Worm (Caenorhabditis elegans) whole organism, L3 larva: ENCODE results near the gene ZC317.6.

Source experiments
- R02D3.7 ChIP-seq: fragments of 150-350 bp; optimal IDR thresholded peaks from 2 replicates; lab custom pipeline; 2014; ENCODE audit warnings: missing biosample characterization, missing genetic modification characterization
- ZK546.5 ChIP-seq: sonication (generic microtip); optimal IDR thresholded peaks from 2 replicates; lab custom pipeline; 2017; ENCODE audit warnings: missing biosample characterization, missing genetic modification characterization
- aly-2 ChIP-seq: fragments of 150-350 bp; optimal IDR thresholded peaks from 2 replicates; lab custom pipeline; 2014; ENCODE audit warnings: missing biosample characterization, missing genetic modification characterization
- ama-1 ChIP-seq: fragments of 150-350 bp; optimal IDR thresholded peaks from 2 replicates; lab custom pipeline; 2018
- ceh-16 ChIP-seq: sonication (generic microtip); optimal IDR thresholded peaks from 2 replicates; lab custom pipeline; 2017; ENCODE audit warnings: missing biosample characterization, missing genetic modification characterization
- ceh-82 ChIP-seq: fragments of 150-350 bp; optimal IDR thresholded peaks from 2 replicates; lab custom pipeline; 2014; ENCODE audit warnings: missing biosample characterization, missing genetic modification characterization
- ceh-9 ChIP-seq: sonication (generic microtip); optimal IDR thresholded peaks from 2 replicates; lab custom pipeline; 2018; ENCODE audit warnings: missing biosample characterization, missing genetic modification characterization
- daf-12 ChIP-seq: fragments of 150-350 bp; optimal IDR thresholded peaks from 2 replicates; lab custom pipeline; 2014; ENCODE audit warnings: missing biosample characterization, missing genetic modification reagents, missing genetic modification characterization
- egl-27 ChIP-seq: sonication (generic microtip); optimal IDR thresholded peaks from 4 replicates; lab custom pipeline; 2017; ENCODE audit warnings: missing biosample characterization, missing genetic modification reagents, missing genetic modification characterization
- egl-5 ChIP-seq: fragments of 150-350 bp; optimal IDR thresholded peaks from 2 replicates; lab custom pipeline; 2017; ENCODE audit warnings: missing biosample characterization, missing genetic modification reagents, missing genetic modification characterization, inconsistent platforms
- elt-2 ChIP-seq: sonication (generic microtip); optimal IDR thresholded peaks from 2 replicates; lab custom pipeline; 2016; ENCODE audit warnings: missing genetic modification reagents, mild to moderate bottlenecking, missing genetic modification characterization, missing compliant biosample characterization
- fkh-2 ChIP-seq: fragments of 150-350 bp; optimal IDR thresholded peaks from 2 replicates; lab custom pipeline; 2014; ENCODE audit warnings: missing biosample characterization, missing genetic modification reagents, missing genetic modification characterization
- fos-1 ChIP-seq: fragments of 150-350 bp; optimal IDR thresholded peaks from 2 replicates; lab custom pipeline; 2014; ENCODE audit warnings: missing biosample characterization, missing genetic modification characterization
- hmg-11 ChIP-seq: sonication (generic microtip); optimal IDR thresholded peaks from 2 replicates; lab custom pipeline; 2016; ENCODE audit warnings: missing genetic modification characterization, missing compliant biosample characterization
- jun-1 ChIP-seq: fragments of 150-350 bp; optimal IDR thresholded peaks from 2 replicates; lab custom pipeline; 2014; ENCODE audit warnings: missing biosample characterization, missing genetic modification reagents, missing genetic modification characterization
- lin-15B ChIP-seq: fragments of 150-350 bp; optimal IDR thresholded peaks from 2 replicates; lab custom pipeline; 2014; ENCODE audit warnings: missing biosample characterization, missing genetic modification characterization
- lin-39 ChIP-seq: fragments of 150-350 bp; optimal IDR thresholded peaks from 2 replicates; lab custom pipeline; 2018; ENCODE audit warnings: missing biosample characterization, missing genetic modification reagents, missing genetic modification characterization
- mdl-1 ChIP-seq: fragments of 150-350 bp; optimal IDR thresholded peaks from 2 replicates; lab custom pipeline; 2014; ENCODE audit warnings: missing biosample characterization, missing genetic modification characterization
- mml-1 ChIP-seq: fragments of 150-350 bp; sonication (generic microtip); optimal IDR thresholded peaks from 3 replicates; lab custom pipeline; 2014; ENCODE audit warnings: missing biosample characterization, missing genetic modification characterization
- nfya-1 ChIP-seq: sonication (generic microtip); optimal IDR thresholded peaks from 2 replicates; lab custom pipeline; 2017; ENCODE audit warnings: missing genetic modification characterization, mild to moderate bottlenecking, missing compliant biosample characterization, antibody characterized with exemption, moderate library complexity; ENCODE audit not compliant: insufficient read depth
- nhr-12 ChIP-seq: fragments of 150-350 bp; optimal IDR thresholded peaks from 2 replicates; lab custom pipeline; 2014; ENCODE audit warnings: missing biosample characterization, missing genetic modification characterization
- nhr-23 ChIP-seq: fragments of 150-350 bp; optimal IDR thresholded peaks from 2 replicates; lab custom pipeline; 2014; ENCODE audit warnings: missing biosample characterization, missing genetic modification reagents, missing genetic modification characterization
- nhr-237 ChIP-seq: fragments of 150-350 bp; optimal IDR thresholded peaks from 2 replicates; lab custom pipeline; 2014; ENCODE audit warnings: missing biosample characterization, missing genetic modification characterization
- nhr-25 ChIP-seq: sonication (generic microtip); optimal IDR thresholded peaks from 2 replicates; lab custom pipeline; 2017; ENCODE audit warnings: missing biosample characterization, missing genetic modification characterization
- nhr-43 ChIP-seq: sonication (generic microtip); optimal IDR thresholded peaks from 2 replicates; lab custom pipeline; 2016; ENCODE audit warnings: mild to moderate bottlenecking, missing genetic modification characterization, missing compliant biosample characterization; ENCODE audit not compliant: poor library complexity, severe bottlenecking
- nhr-67 ChIP-seq: fragments of 150-350 bp; optimal IDR thresholded peaks from 2 replicates; lab custom pipeline; 2014; ENCODE audit warnings: missing biosample characterization, missing genetic modification characterization
- nhr-77 ChIP-seq: fragments of 150-350 bp; optimal IDR thresholded peaks from 2 replicates; lab custom pipeline; 2014; ENCODE audit warnings: missing biosample characterization, missing genetic modification characterization
- pha-4 ChIP-seq: fragments of 150-350 bp; optimal IDR thresholded peaks from 2 replicates; lab custom pipeline; 2014; ENCODE audit warnings: missing biosample characterization, missing genetic modification reagents, missing genetic modification characterization
- skn-1 ChIP-seq: fragments of 150-350 bp; optimal IDR thresholded peaks from 2 replicates; lab custom pipeline; 2014; ENCODE audit warnings: missing biosample characterization, missing genetic modification characterization
- snpc-4 ChIP-seq: fragments of 150-350 bp; optimal IDR thresholded peaks from 2 replicates; lab custom pipeline; 2014; ENCODE audit warnings: missing biosample characterization, missing genetic modification characterization
- unc-39 ChIP-seq: sonication (generic microtip); optimal IDR thresholded peaks from 4 replicates; lab custom pipeline; 2017; ENCODE audit warnings: missing biosample characterization, missing genetic modification characterization
- unc-62 ChIP-seq: fragments of 150-350 bp; sonication (generic microtip); optimal IDR thresholded peaks from 4 replicates; lab custom pipeline; 2014; ENCODE audit warnings: missing biosample characterization, missing genetic modification reagents, missing genetic modification characterization
- ztf-11 ChIP-seq: fragments of 150-350 bp; optimal IDR thresholded peaks from 2 replicates; lab custom pipeline; 2014; ENCODE audit warnings: missing biosample characterization, missing genetic modification characterization
- ztf-4 ChIP-seq: fragments of 150-350 bp; optimal IDR thresholded peaks from 2 replicates; lab custom pipeline; 2014; ENCODE audit warnings: missing biosample characterization, missing genetic modification characterization

The ZC317.6 gene

DNA sequence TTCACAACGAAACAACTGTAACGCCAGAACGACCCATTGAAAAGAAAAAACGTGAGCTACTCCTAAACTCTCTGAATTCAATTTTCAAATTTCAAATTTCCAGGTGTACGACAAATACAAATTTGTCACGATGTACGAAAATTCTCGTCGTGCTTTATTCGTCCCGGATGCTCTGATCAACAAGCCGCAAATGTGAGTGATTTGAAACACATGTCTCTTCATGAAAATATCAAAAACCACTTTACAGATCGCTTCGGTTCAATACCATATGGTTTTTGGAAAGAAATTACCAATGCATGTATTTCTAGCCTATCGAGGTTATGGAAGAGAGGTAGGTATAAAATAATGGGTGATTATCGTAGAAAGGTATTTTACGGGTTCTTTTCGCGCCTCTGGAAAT is 21.3 kb downstream of the ZC317.6 start:
- TF ChIP-seq lin-15B (tag; lab: Kevin White, UChicago) (no peak), R02D3.7 (tag; lab: Kevin White, UChicago) (no peak), skn-1 (no peak)

DNA sequence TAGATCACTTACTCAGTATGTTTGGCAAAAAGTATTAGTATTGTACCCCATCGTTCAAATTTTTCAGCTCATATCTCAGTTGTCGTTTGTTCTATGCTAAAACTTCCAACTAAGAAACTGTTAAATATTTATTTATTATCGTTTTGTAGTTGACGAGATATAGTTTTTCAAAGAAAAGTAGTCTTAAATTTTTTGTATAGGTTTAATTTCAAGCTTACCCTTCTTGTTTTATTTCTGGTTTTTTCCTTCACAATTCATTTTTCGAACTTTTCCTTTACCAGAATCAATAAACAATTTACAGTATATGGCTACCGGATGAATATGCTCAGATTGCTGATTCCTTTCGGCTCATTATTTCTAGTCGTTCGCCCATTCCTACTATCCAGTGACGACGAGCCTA is 22.6 kb downstream of the ZC317.6 start, which contains the start of gene F08F3.1:
Gene F08F3.1 (plus strand): TSS at position 301 of the 400 bp plus-strand sequence.
- TF ChIP-seq nhr-23 (tag; lab: Kevin White, UChicago): no peak
- no peak for TF ChIP-seq fkh-2
- TF ChIP-seq ceh-9 (tag; lab: Kevin White, UChicago): no peak
- TF ChIP-seq fos-1 (tag; lab: Kevin White, UChicago): no peak
- no peak for TF ChIP-seq pha-4
- no peak for TF ChIP-seq nhr-43 (tag; lab: Kevin White, UChicago)
- no peak for TF ChIP-seq lin-15B (tag; lab: Kevin White, UChicago)
- TF ChIP-seq mml-1 (tag; lab: Kevin White, UChicago): no peak
- no peak for TF ChIP-seq aly-2 (tag; lab: Kevin White, UChicago)
- TF ChIP-seq egl-27: no peak
- TF ChIP-seq ceh-16 (tag; lab: Kevin White, UChicago): no peak
- TF ChIP-seq ama-1 (lab: Kevin White, UChicago): no peak
- TF ChIP-seq unc-62 (GFP tag; lab: Kevin White, UChicago): no peak
- no peak for TF ChIP-seq R02D3.7 (tag; lab: Kevin White, UChicago)
- TF ChIP-seq ceh-82: no peak
- TF ChIP-seq lin-39 (tag; lab: Kevin White, UChicago): no peak

DNA sequence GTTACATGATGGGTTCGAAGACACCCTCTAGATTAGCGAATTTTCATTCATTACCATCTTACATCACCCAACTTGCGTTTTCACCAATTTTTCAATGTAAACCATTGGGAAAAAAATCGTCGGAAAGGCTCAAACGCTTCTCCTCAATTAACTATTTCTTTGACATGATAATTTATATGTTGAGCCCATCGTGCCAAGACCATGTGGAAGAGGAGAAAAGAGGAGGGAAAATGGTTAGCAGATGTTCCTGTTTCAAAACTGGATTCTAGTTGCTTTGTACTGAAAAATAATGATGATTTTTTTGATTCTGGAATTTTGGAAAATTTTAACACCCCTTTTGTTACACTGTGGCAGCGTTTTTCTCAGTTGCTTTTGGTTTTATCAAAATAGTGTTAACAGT is 24.4 kb downstream of the ZC317.6 start:
- no peak for TF ChIP-seq fkh-2
- TF ChIP-seq nhr-237 (tag; lab: Kevin White, UChicago): no peak
- TF ChIP-seq mdl-1: no peak
- TF ChIP-seq lin-15B (tag; lab: Kevin White, UChicago): no peak
- no peak for TF ChIP-seq nhr-25 (tag; lab: Kevin White, UChicago)
- no peak for TF ChIP-seq egl-5
- no peak for TF ChIP-seq nhr-77 (tag; lab: Kevin White, UChicago)
- TF ChIP-seq snpc-4 (tag; lab: Kevin White, UChicago): no peak
- TF ChIP-seq unc-62 (GFP tag; lab: Kevin White, UChicago): no peak
- no peak for TF ChIP-seq daf-12 (tag; lab: Kevin White, UChicago)
- TF ChIP-seq skn-1: no peak
- TF ChIP-seq unc-39 (tag; lab: Kevin White, UChicago): no peak
- TF ChIP-seq nhr-12 (tag; lab: Kevin White, UChicago): no peak

DNA sequence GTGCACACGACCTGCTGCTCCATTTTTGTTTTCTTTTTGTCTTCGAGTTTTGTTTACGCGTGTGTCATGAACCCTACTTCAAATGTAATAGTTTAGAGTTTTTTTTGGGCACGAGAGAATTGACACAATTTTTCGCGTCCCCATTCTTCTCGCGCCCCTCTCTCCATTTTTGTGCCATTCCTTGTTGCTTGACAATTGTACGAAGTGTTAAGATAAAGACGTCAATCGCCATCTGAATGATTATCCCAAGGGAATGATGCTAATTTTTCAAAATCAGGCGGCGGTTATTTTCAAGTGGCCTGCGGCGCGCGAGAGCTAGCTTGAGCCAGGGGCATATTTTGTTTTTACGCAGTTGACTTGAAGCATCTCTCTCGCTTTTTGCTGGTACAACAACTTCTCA is 26.0 kb downstream of the ZC317.6 start:
- TF ChIP-seq mml-1 (tag; lab: Kevin White, UChicago): no peak
- TF ChIP-seq nfya-1 (tag; lab: Kevin White, UChicago): peak; percentile 15
- TF ChIP-seq elt-2 (tag; lab: Kevin White, UChicago): no peak
- no peak for TF ChIP-seq ceh-82
- peak; percentile 46 for TF ChIP-seq lin-39 (tag; lab: Kevin White, UChicago)
- no peak for TF ChIP-seq egl-5

DNA sequence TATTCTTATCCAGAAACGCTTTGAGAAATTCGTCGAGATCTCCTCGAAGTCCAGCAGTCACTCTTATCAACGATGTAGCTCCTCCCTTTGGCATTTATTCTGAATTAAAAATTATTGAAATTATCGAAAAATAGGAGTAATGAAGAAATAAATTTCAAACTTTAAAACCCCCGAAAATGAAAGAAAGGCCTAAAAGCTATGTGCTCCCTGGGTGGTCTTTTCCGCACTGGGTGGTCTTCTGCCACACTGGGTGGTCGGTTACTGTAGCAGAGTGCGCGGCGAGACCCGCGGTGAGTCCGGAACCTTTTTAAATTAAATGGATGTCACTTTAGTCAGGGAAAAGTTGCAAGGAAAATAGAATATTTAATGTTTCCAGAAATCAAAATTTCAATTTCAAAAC is 29.3 kb downstream of the ZC317.6 start, which contains the start of gene snpc-1.3:
Gene snpc-1.3 (minus strand): TSS at position 101 of the 400 bp plus-strand sequence.
- no peak for TF ChIP-seq nhr-23 (tag; lab: Kevin White, UChicago)
- no peak for TF ChIP-seq egl-27
- no peak for TF ChIP-seq R02D3.7 (tag; lab: Kevin White, UChicago)
- TF ChIP-seq egl-5: no peak
- TF ChIP-seq nhr-12 (tag; lab: Kevin White, UChicago): no peak
- no peak for TF ChIP-seq hmg-11 (tag; lab: Kevin White, UChicago)
- TF ChIP-seq ztf-11: no peak
- TF ChIP-seq nhr-237 (tag; lab: Kevin White, UChicago): no peak
- TF ChIP-seq pha-4: no peak
- no peak for TF ChIP-seq jun-1 (tag; lab: Kevin White, UChicago)
- TF ChIP-seq skn-1: no peak
- TF ChIP-seq daf-12 (tag; lab: Kevin White, UChicago): no peak
- no peak for TF ChIP-seq unc-39 (tag; lab: Kevin White, UChicago)
- no peak for TF ChIP-seq ceh-16 (tag; lab: Kevin White, UChicago)
- no peak for TF ChIP-seq ZK546.5 (tag; lab: Kevin White, UChicago)
- TF ChIP-seq nhr-67 (tag; lab: Kevin White, UChicago): no peak
- TF ChIP-seq nhr-77 (tag; lab: Kevin White, UChicago): no peak
- TF ChIP-seq ztf-4 (tag; lab: Kevin White, UChicago): no peak
